Worm (Caenorhabditis elegans): ENCODE data around the gene T21B10.4.

DNA sequence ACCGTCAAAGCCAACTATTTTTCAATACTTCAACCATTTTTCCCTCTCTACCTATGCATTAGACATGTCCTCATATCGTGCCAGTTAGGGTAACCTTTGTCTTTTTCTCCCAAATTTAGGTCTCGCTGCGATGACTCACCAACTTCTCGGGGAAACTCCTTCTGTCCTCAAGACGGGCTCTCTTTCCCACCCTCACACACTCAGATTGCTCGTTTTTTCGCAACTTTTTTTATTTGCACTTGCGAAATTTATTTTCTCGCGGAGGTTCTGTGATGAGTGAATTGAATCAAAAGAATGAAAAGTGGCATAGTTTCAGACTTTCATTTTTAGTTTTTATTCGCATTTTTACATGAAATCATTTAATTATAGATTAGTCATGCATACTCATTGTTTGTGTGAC lies 20.4 kb upstream of the T21B10.4 start:
- TF ChIP-seq pha-4 (tag; optimal IDR thresholded peaks at IDR 0.05) (no peak), ceh-83 (GFP tag; optimal IDR thresholded peaks at IDR 0.05) (no peak), mab-5 (tag; optimal IDR thresholded peaks at IDR 0.05) (no peak), unc-39 (tag; optimal IDR thresholded peaks at IDR 0.05) (no peak), nhr-76 (tag; optimal IDR thresholded peaks at IDR 0.05) (no peak), unc-120 (tag; optimal IDR thresholded peaks at IDR 0.05; ENCODE audit: poor library complexity, severe bottlenecking) (no peak)

All from whole organism, mixed stage, embryonic.